Worm (Caenorhabditis elegans) whole organism, L4 larva: ENCODE measurements around the gene T24C12.4.

Source experiments
- D1046.2 ChIP-seq: fragments of 200-800 bp; sonication (Bioruptor generic); IDR thresholded peaks from 2 replicates; pipeline ENCODE4 v1.3.6; 2022; ENCODE audit warnings: missing genetic modification characterization, missing compliant biosample characterization
- F37D6.2 ChIP-seq: sonication (generic microtip); optimal IDR thresholded peaks from 2 replicates; lab custom pipeline; 2016; ENCODE audit warnings: mild to moderate bottlenecking, missing genetic modification characterization, missing compliant biosample characterization
- T20F7.1 ChIP-seq: fragments of 200-800 bp; sonication (Bioruptor generic); optimal IDR thresholded peaks from 2 replicates; lab custom pipeline; 2018; ENCODE audit warnings: mild to moderate bottlenecking, missing genetic modification characterization, missing compliant biosample characterization
- T26A8.4 ChIP-seq: fragments of 200-800 bp; sonication (Bioruptor generic); IDR thresholded peaks from 2 replicates; pipeline ENCODE4 v1.3.6; 2022; ENCODE audit warnings: missing genetic modification characterization, missing compliant biosample characterization
- Y105C5A.15 ChIP-seq: fragments of 200-800 bp; sonication (Bioruptor generic); IDR thresholded peaks from 2 replicates; pipeline ENCODE4 v1.3.6; 2022; ENCODE audit warnings: missing genetic modification characterization, missing compliant biosample characterization
- Y75B8A.6 ChIP-seq: fragments of 200-800 bp; sonication (Bioruptor generic); IDR thresholded peaks from 2 replicates; pipeline ENCODE4 v1.3.6; 2022; ENCODE audit warnings: missing genetic modification reagents, missing genetic modification characterization, missing compliant biosample characterization
- ceh-62 ChIP-seq: sonication (generic microtip); optimal IDR thresholded peaks from 2 replicates; lab custom pipeline; 2017; ENCODE audit warnings: missing biosample characterization, missing genetic modification characterization
- ces-1 ChIP-seq: fragments of 150-350 bp; sonication (generic microtip); optimal IDR thresholded peaks from 4 replicates; lab custom pipeline; 2014; ENCODE audit warnings: missing biosample characterization, missing genetic modification reagents, missing genetic modification characterization
- ctbp-1 ChIP-seq: fragments of 200-800 bp; sonication (Bioruptor generic); IDR thresholded peaks from 2 replicates; pipeline ENCODE4 v1.3.6; 2022; ENCODE audit warnings: missing genetic modification reagents, missing genetic modification characterization, missing compliant biosample characterization
- daf-12 ChIP-seq: fragments of 150-350 bp; optimal IDR thresholded peaks from 2 replicates; lab custom pipeline; 2014; ENCODE audit warnings: missing biosample characterization, missing genetic modification reagents, missing genetic modification characterization
- daf-16 ChIP-seq, 3 experiments: sonication (generic microtip); optimal IDR thresholded peaks; 2 replicates each; lab custom pipeline; 2016 to 2017; ENCODE audit warnings: missing genetic modification characterization in 3 of 3, missing genetic modification reagents in 3 of 3, mild to moderate bottlenecking in 2 of 3, missing compliant biosample characterization in 2 of 3, missing biosample characterization in 1 of 3, moderate library complexity in 1 of 3
- daf-8 ChIP-seq: fragments of 200-800 bp; sonication (Bioruptor generic); IDR thresholded peaks from 2 replicates; pipeline ENCODE4 v1.3.6; 2022; ENCODE audit warnings: missing genetic modification characterization, missing compliant biosample characterization
- dpl-1 ChIP-seq: fragments of 150-350 bp; optimal IDR thresholded peaks from 2 replicates; lab custom pipeline; 2014; ENCODE audit warnings: missing biosample characterization, missing genetic modification reagents, missing genetic modification characterization
- duxl-1 ChIP-seq: sonication (generic microtip); optimal IDR thresholded peaks from 2 replicates; lab custom pipeline; 2016; ENCODE audit warnings: mild to moderate bottlenecking, missing genetic modification characterization, moderate library complexity, missing compliant biosample characterization; ENCODE audit not compliant: poor library complexity
- dve-1 ChIP-seq: sonication (generic microtip); optimal IDR thresholded peaks from 2 replicates; lab custom pipeline; 2017; ENCODE audit warnings: antibody characterized with exemption, mild to moderate bottlenecking, missing genetic modification characterization, missing compliant biosample characterization; ENCODE audit not compliant: insufficient read depth
- egl-43 ChIP-seq: fragments of 200-800 bp; sonication (Bioruptor generic); IDR thresholded peaks from 2 replicates; pipeline ENCODE4 v1.3.6; 2022; ENCODE audit warnings: missing genetic modification reagents, missing genetic modification characterization, missing compliant biosample characterization
- hlh-11 ChIP-seq: fragments of 200-800 bp; sonication (Bioruptor generic); optimal IDR thresholded peaks from 2 replicates; lab custom pipeline; 2018; ENCODE audit warnings: mild to moderate bottlenecking, missing genetic modification characterization, missing compliant biosample characterization
- jun-1 ChIP-seq: fragments of 150-350 bp; optimal IDR thresholded peaks from 2 replicates; lab custom pipeline; 2014; ENCODE audit warnings: missing biosample characterization, missing genetic modification reagents, missing genetic modification characterization
- lin-1 ChIP-seq: fragments of 200-800 bp; sonication (Bioruptor generic); IDR thresholded peaks from 2 replicates; pipeline ENCODE4 v1.3.6; 2022; ENCODE audit warnings: missing genetic modification reagents, missing genetic modification characterization, missing compliant biosample characterization
- lin-15B ChIP-seq: fragments of 150-350 bp; sonication (generic microtip); optimal IDR thresholded peaks from 3 replicates; lab custom pipeline; 2014; ENCODE audit warnings: missing biosample characterization, missing genetic modification characterization
- lin-29 ChIP-seq: fragments of 200-800 bp; sonication (Bioruptor generic); IDR thresholded peaks from 2 replicates; pipeline ENCODE4 v1.3.6; 2022; ENCODE audit warnings: missing genetic modification reagents, missing genetic modification characterization, missing compliant biosample characterization
- lin-38 ChIP-seq: fragments of 200-800 bp; sonication (Bioruptor generic); IDR thresholded peaks from 2 replicates; pipeline ENCODE4 v1.3.6; 2022; ENCODE audit warnings: missing genetic modification reagents, missing genetic modification characterization, missing compliant biosample characterization
- lin-39 ChIP-seq: fragments of 150-350 bp; optimal IDR thresholded peaks from 2 replicates; lab custom pipeline; 2014; ENCODE audit warnings: missing biosample characterization, missing genetic modification reagents, missing genetic modification characterization
- madf-5 ChIP-seq, 2 experiments: fragments of 200-800 bp; sonication (Bioruptor generic); IDR thresholded peaks; 2 replicates each; pipeline ENCODE4 v1.3.6; 2022; ENCODE audit warnings: missing compliant biosample characterization in 2 of 2, missing genetic modification characterization in 2 of 2
- madf-9 ChIP-seq: fragments of 200-800 bp; sonication (Bioruptor generic); conservative IDR thresholded peaks from 2 replicates; pipeline ENCODE4 v1.3.6; 2022; ENCODE audit warnings: missing genetic modification reagents, missing genetic modification characterization, missing compliant biosample characterization
- mdt-29 ChIP-seq: fragments of 200-800 bp; sonication (Bioruptor generic); IDR thresholded peaks from 2 replicates; pipeline ENCODE4 v1.3.6; 2022; ENCODE audit warnings: missing genetic modification reagents, missing genetic modification characterization, missing compliant biosample characterization
- mes-2 ChIP-seq: sonication (generic microtip); optimal IDR thresholded peaks from 2 replicates; lab custom pipeline; 2016; ENCODE audit warnings: missing genotype, mild to moderate bottlenecking, missing genetic modification characterization, missing compliant biosample characterization; ENCODE audit not compliant: poor library complexity, severe bottlenecking
- mxl-3 ChIP-seq: fragments of 200-800 bp; sonication (Bioruptor generic); optimal IDR thresholded peaks from 2 replicates; lab custom pipeline; 2018; ENCODE audit warnings: mild to moderate bottlenecking, missing genetic modification characterization, missing compliant biosample characterization
- nhr-102 ChIP-seq: sonication (generic microtip); optimal IDR thresholded peaks from 2 replicates; lab custom pipeline; 2016; ENCODE audit warnings: mild to moderate bottlenecking, missing genetic modification characterization, moderate library complexity, missing compliant biosample characterization
- nhr-11 ChIP-seq: fragments of 150-350 bp; optimal IDR thresholded peaks from 2 replicates; lab custom pipeline; 2014; ENCODE audit warnings: missing biosample characterization, missing genetic modification characterization
- nhr-237 ChIP-seq: sonication (generic microtip); optimal IDR thresholded peaks from 2 replicates; lab custom pipeline; 2017; ENCODE audit warnings: missing biosample characterization, missing genetic modification characterization
- nhr-6 ChIP-seq: fragments of 150-350 bp; optimal IDR thresholded peaks from 2 replicates; lab custom pipeline; 2014; ENCODE audit warnings: missing biosample characterization, missing genetic modification characterization
- nhr-76 ChIP-seq: fragments of 150-350 bp; optimal IDR thresholded peaks from 2 replicates; lab custom pipeline; 2014; ENCODE audit warnings: missing biosample characterization, missing genetic modification characterization
- pqm-1 ChIP-seq: sonication (generic microtip); optimal IDR thresholded peaks from 2 replicates; lab custom pipeline; 2017; ENCODE audit warnings: missing biosample characterization, missing genetic modification characterization
- sdz-12 ChIP-seq: fragments of 200-800 bp; sonication (Bioruptor generic); optimal IDR thresholded peaks from 2 replicates; lab custom pipeline; 2018; ENCODE audit warnings: mild to moderate bottlenecking, missing genetic modification characterization, missing compliant biosample characterization
- set-16 ChIP-seq: fragments of 200-800 bp; sonication (Bioruptor generic); IDR thresholded peaks from 2 replicates; pipeline ENCODE4 v1.3.6; 2022; ENCODE audit warnings: missing genetic modification reagents, missing genetic modification characterization, missing compliant biosample characterization
- skn-1 ChIP-seq: fragments of 150-350 bp; optimal IDR thresholded peaks from 2 replicates; lab custom pipeline; 2014; ENCODE audit warnings: missing biosample characterization, missing genetic modification characterization
- snpc-4 ChIP-seq: fragments of 150-350 bp; optimal IDR thresholded peaks from 2 replicates; lab custom pipeline; 2014; ENCODE audit warnings: missing biosample characterization, missing genetic modification characterization
- tra-1 ChIP-seq: fragments of 200-800 bp; sonication (Bioruptor generic); IDR thresholded peaks from 2 replicates; pipeline ENCODE4 v1.3.6; 2022; ENCODE audit warnings: missing genetic modification reagents, missing genetic modification characterization, missing compliant biosample characterization
- unc-130 ChIP-seq: sonication (generic microtip); optimal IDR thresholded peaks from 2 replicates; lab custom pipeline; 2016; ENCODE audit warnings: missing genetic modification reagents, missing genetic modification characterization, missing compliant biosample characterization
- vab-7 ChIP-seq: fragments of 200-800 bp; sonication (Bioruptor generic); IDR thresholded peaks from 2 replicates; pipeline ENCODE4 v1.3.6; 2022; ENCODE audit warnings: missing genetic modification reagents, missing genetic modification characterization, missing compliant biosample characterization
- zag-1 ChIP-seq: fragments of 150-350 bp; optimal IDR thresholded peaks from 2 replicates; lab custom pipeline; 2014; ENCODE audit warnings: missing biosample characterization, missing genetic modification characterization
- zfp-2 ChIP-seq: sonication (generic microtip); optimal IDR thresholded peaks from 2 replicates; lab custom pipeline; 2016; ENCODE audit warnings: mild to moderate bottlenecking, missing genetic modification characterization, missing compliant biosample characterization
- zfp-3 ChIP-seq: fragments of 200-800 bp; sonication (Bioruptor generic); conservative IDR thresholded peaks from 2 replicates; pipeline ENCODE4 v1.3.6; 2022; ENCODE audit warnings: missing genetic modification reagents, missing genetic modification characterization, missing compliant biosample characterization
- zip-2 ChIP-seq: fragments of 150-350 bp; optimal IDR thresholded peaks from 2 replicates; lab custom pipeline; 2014; ENCODE audit warnings: missing biosample characterization, missing genetic modification characterization
- ztf-11 ChIP-seq: fragments of 150-350 bp; optimal IDR thresholded peaks from 2 replicates; lab custom pipeline; 2014; ENCODE audit warnings: missing biosample characterization, missing genetic modification characterization

Gene T24C12.4

DNA sequence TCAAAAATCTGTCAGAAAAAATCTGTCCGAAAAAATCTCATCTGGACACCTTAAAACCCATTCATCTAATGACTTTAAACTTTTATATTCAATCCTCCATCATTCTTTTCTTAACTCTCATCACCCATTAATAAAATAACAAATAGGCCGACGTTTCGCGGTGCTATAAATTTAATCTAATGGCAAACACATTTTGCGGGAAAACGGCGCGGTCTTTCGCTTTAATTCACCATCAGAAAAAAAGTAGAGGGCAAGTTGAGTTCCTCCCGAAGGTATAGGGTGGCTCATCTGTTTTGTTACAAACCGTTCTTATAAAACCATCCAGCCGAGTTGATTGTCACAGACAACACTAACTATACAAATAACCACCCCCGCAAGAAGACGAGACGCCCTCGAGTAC, 14.1 kb downstream of the T24C12.4 start:
- TF ChIP-seq mdt-29 (no peak), D1046.2 (GFP tag; lab: Robert Waterston, UW) (no peak), jun-1 (tag; lab: Kevin White, UChicago) (no peak), daf-8 (GFP tag; lab: Robert Waterston, UW) (no peak), mxl-3 (GFP tag; lab: Kevin White, UChicago) (no peak), zip-2 (tag; lab: Kevin White, UChicago) (no peak), ctbp-1 (GFP tag; lab: Robert Waterston, UW) (no peak), skn-1 (tag; lab: Kevin White, UChicago) (no peak), lin-29 (GFP tag; lab: Robert Waterston, UW) (no peak), nhr-102 (tag; lab: Kevin White, UChicago) (no peak), Y105C5A.15 (no peak), nhr-76 (tag; lab: Kevin White, UChicago) (no peak), ceh-62 (tag; lab: Kevin White, UChicago) (no peak), nhr-6 (no peak), madf-9 (GFP tag; lab: Robert Waterston, UW) (no peak)

DNA sequence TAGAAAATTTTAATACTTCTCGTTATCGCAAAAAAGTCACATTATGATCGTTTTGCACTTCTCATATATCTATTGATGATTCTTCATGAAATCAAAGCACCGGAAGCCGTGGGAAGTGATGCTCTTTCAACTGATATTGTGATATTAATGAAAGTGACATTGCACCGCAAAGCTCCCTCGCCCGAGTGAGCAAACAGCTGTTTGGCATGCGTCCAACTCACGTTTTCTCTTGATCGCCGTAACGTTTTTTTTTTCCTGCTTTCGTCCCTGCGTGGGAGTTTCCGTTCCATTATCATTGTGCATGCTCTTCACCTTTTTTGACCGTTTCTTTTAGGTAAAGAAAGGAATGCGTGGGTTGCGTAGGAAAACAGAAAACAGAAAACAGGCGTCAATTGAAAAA, 16.0 kb downstream of the T24C12.4 start:
- TF ChIP-seq lin-15B (tag; lab: Kevin White, UChicago), result no peak
- no peak for TF ChIP-seq egl-43
- TF ChIP-seq hlh-11 (tag; lab: Kevin White, UChicago), result peak; percentile 37
- TF ChIP-seq F37D6.2 (tag; lab: Kevin White, UChicago), result no peak
- TF ChIP-seq T20F7.1, result no peak
- TF ChIP-seq zfp-2 (tag; lab: Kevin White, UChicago), result no peak

DNA sequence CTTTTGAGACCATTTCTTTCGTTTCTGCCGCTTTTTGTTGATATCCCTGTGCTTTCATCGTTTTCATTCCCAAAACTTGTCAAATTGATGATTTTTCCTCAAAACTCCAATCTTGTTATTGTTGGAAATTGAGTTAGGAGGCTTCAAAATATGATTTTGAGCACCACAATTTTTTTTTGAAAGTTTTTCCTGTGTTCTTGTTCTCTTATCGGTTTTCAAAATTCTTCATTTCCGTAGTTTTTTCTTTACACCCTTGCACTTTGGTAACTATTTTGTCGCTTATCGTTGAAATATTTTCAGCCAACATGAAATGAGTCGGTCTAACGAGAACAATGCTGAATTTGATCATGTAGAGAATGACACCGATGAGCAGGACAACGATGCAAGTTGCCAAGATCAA, 24.3 kb downstream of the T24C12.4 start, which contains the start of gene F48B9.1:
Gene F48B9.1 (plus strand): TSS at position 301 of the 400 bp plus-strand sequence.
- TF ChIP-seq pqm-1 (no peak), Y75B8A.6 (GFP tag; lab: Robert Waterston, UW) (no peak), lin-39 (no peak), lin-29 (GFP tag; lab: Robert Waterston, UW) (no peak), nhr-237 (tag; lab: Kevin White, UChicago) (no peak)
- TF ChIP-seq, all 104 proteins: peak for 0

DNA sequence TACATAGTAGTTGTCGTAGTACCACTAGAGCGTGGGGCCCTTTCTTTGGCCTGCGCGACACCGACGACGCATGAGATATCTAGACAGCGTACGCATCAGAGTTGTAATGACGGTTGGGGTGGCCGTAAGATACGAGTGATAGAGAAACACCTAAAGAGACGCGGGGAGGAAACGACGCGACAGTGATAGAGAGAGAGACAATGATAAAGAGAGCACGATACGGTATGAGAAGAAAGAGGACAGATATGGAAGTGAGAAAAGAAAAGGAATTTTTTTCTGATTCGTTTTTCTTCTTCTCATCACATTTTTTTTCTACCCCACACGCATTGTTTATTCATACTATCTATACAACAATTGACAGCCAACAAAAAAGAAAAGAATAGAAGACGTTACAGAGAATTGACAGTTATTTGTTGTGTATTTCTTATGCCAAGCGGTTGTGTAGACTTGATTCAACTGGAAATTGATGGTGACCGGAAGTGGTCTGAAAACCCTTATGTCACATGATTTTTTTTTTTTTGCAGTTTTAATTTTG, 26.4 kb downstream of the T24C12.4 start:
- TF ChIP-seq lin-29 (GFP tag; lab: Robert Waterston, UW) (no peak), zag-1 (tag; lab: Kevin White, UChicago) (no peak), set-16 (no peak), T26A8.4 (no peak), sdz-12 (GFP tag; lab: Kevin White, UChicago) (no peak), pqm-1 (peak; percentile 32), dve-1 (tag; lab: Kevin White, UChicago) (peak; percentile 62), snpc-4 (tag; lab: Kevin White, UChicago) (no peak), tra-1 (GFP tag; lab: Robert Waterston, UW) (0 out of 2 replicates have a peak, but pooled peaks have one; percentile 15), duxl-1 (tag; lab: Kevin White, UChicago) (no peak), ces-1 (no peak), daf-16 (GFP tag; optimal IDR thresholded peaks at IDR 0.05; lab: Kevin White, UChicago) (no peak), daf-16 (tag; optimal IDR thresholded peaks at IDR 0.05; lab: Kevin White, UChicago) (peak; percentile 15), skn-1 (tag; lab: Kevin White, UChicago) (no peak), lin-1 (GFP tag; lab: Robert Waterston, UW) (no peak), madf-5 (GFP tag; IDR thresholded peaks at IDR 0.05; lab: Robert Waterston, UW) (no peak), lin-38 (GFP tag; lab: Robert Waterston, UW) (no peak), nhr-11 (tag; lab: Kevin White, UChicago) (no peak), vab-7 (no peak), nhr-237 (tag; lab: Kevin White, UChicago) (no peak), daf-12 (tag; lab: Kevin White, UChicago) (no peak), madf-9 (GFP tag; lab: Robert Waterston, UW) (no peak), lin-39 (no peak), ztf-11 (no peak), unc-130 (GFP tag; lab: Kevin White, UChicago) (no peak), zfp-3 (GFP tag; lab: Robert Waterston, UW) (no peak), mes-2 (tag; lab: Kevin White, UChicago) (no peak), dpl-1 (GFP tag; lab: Kevin White, UChicago) (no peak)
